Worm (Caenorhabditis elegans): ENCODE data around the gene apc-10.

Gene apc-10

DNA sequence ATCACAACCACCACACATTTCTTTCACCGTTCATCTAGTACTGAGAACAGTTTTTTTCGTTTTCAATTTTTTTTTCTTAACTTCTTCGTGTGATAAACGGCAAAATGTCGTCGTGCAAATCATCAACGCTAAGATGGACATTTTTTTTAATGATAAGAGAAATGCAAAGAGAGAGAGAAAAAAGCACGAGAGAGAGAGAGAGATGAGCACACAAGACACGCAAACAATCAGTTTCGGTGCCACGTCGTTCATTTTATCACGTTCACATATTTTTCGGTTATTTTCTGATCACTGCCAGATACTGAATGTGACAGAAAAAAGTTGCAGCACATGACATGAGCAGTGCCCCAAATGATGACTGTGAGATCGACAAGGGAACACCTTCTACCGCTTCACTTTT lies 42.0 kb upstream of the apc-10 start, which contains the start of gene egl-9 (continued):
- no peak for TF ChIP-seq Y53F4B.3 (GFP tag; IDR thresholded peaks at IDR 0.05)
- TF ChIP-seq F10E7.11 (tag; optimal IDR thresholded peaks at IDR 0.05) = no peak
- TF ChIP-seq tlf-1 (GFP tag; optimal IDR thresholded peaks at IDR 0.05) = no peak
- no peak for TF ChIP-seq tbx-9 (tag; optimal IDR thresholded peaks at IDR 0.05; ENCODE audit: borderline replicate concordance)
- no peak for TF ChIP-seq lsl-1 (GFP tag; optimal IDR thresholded peaks at IDR 0.05)
- TF ChIP-seq efl-1 (GFP tag; optimal IDR thresholded peaks at IDR 0.05) = no peak
- TF ChIP-seq Y95B8A.8 (GFP tag; IDR thresholded peaks at IDR 0.05) = no peak
- TF ChIP-seq egl-44 (GFP tag; IDR thresholded peaks at IDR 0.05) = no peak
- TF ChIP-seq rcor-1 (GFP tag; IDR thresholded peaks at IDR 0.05) = no peak
- TF ChIP-seq him-1 (tag; optimal IDR thresholded peaks at IDR 0.05) = no peak
- TF ChIP-seq die-1 (tag; optimal IDR thresholded peaks at IDR 0.05) = no peak
- TF ChIP-seq unc-62 (GFP tag; optimal IDR thresholded peaks at IDR 0.05) = no peak
- TF ChIP-seq ceh-100 (GFP tag; IDR thresholded peaks at IDR 0.05) = no peak
- TF ChIP-seq ztf-25 (GFP tag; IDR thresholded peaks at IDR 0.05) = no peak
- no peak for TF ChIP-seq ekl-4 (GFP tag; IDR thresholded peaks at IDR 0.05)
- TF ChIP-seq snpc-1.1 (tag; optimal IDR thresholded peaks at IDR 0.05; ENCODE audit: insufficient read depth) = no peak
- TF ChIP-seq lsy-27 (tag; optimal IDR thresholded peaks at IDR 0.05; ENCODE audit: borderline replicate concordance, insufficient read depth) = no peak
- TF ChIP-seq gei-17 (GFP tag; optimal IDR thresholded peaks at IDR 0.05) = no peak
- TF ChIP-seq bed-1 (GFP tag; IDR thresholded peaks at IDR 0.05) = no peak
- TF ChIP-seq nfya-1 (tag; optimal IDR thresholded peaks at IDR 0.05; ENCODE audit: borderline replicate concordance, insufficient read depth) = no peak
- peak; percentile 39 for TF ChIP-seq atf-7 (tag; optimal IDR thresholded peaks at IDR 0.05)
- TF ChIP-seq let-526 (GFP tag; IDR thresholded peaks at IDR 0.05) = no peak
- no peak for TF ChIP-seq ztf-3 (GFP tag; optimal IDR thresholded peaks at IDR 0.05)
- TF ChIP-seq egrh-3 (GFP tag; IDR thresholded peaks at IDR 0.05) = no peak
- no peak for TF ChIP-seq madf-8 (GFP tag; conservative IDR thresholded peaks at IDR 0.05)
- TF ChIP-seq cebp-2 (GFP tag; IDR thresholded peaks at IDR 0.05) = no peak
- TF ChIP-seq nfya-2 (GFP tag; IDR thresholded peaks at IDR 0.05) = no peak
- no peak for TF ChIP-seq hrde-1 (tag; optimal IDR thresholded peaks at IDR 0.05; ENCODE audit: borderline replicate concordance)
- TF ChIP-seq C06A6.2 (GFP tag; conservative IDR thresholded peaks at IDR 0.05) = no peak
- no peak for TF ChIP-seq C17E4.6 (GFP tag; IDR thresholded peaks at IDR 0.05)
- TF ChIP-seq aptf-2 (GFP tag; conservative IDR thresholded peaks at IDR 0.05) = no peak
- peak; percentile 22 for TF ChIP-seq somi-1 (GFP tag; optimal IDR thresholded peaks at IDR 0.05)
- peak; percentile 12; the same call in 1 of the 2 replicates for TF ChIP-seq K11D2.4 (GFP tag; IDR thresholded peaks at IDR 0.05)
- TF ChIP-seq B0035.1 (tag; optimal IDR thresholded peaks at IDR 0.05) = no peak
- TF ChIP-seq B0261.1 (tag; optimal IDR thresholded peaks at IDR 0.05) = no peak
- peak; percentile 60 for TF ChIP-seq chd-7 (tag; optimal IDR thresholded peaks at IDR 0.05)
- no peak for TF ChIP-seq mel-28 (tag; optimal IDR thresholded peaks at IDR 0.05; ENCODE audit: borderline replicate concordance)
- TF ChIP-seq repo-1 (tag; optimal IDR thresholded peaks at IDR 0.05) = no peak
- TF ChIP-seq nhr-179 (tag; optimal IDR thresholded peaks at IDR 0.05) = no peak
- no peak for TF ChIP-seq D2030.7 (GFP tag; IDR thresholded peaks at IDR 0.05)
- TF ChIP-seq sptf-2 (GFP tag; optimal IDR thresholded peaks at IDR 0.05) = no peak
- no peak for TF ChIP-seq snpc-4 (GFP tag; optimal IDR thresholded peaks at IDR 0.05)
- no peak for TF ChIP-seq snpc-4 (tag; optimal IDR thresholded peaks at IDR 0.05)
- no peak for TF ChIP-seq akir-1 (GFP tag; optimal IDR thresholded peaks at IDR 0.05)
- TF ChIP-seq Y67H2A.10 (GFP tag; conservative IDR thresholded peaks at IDR 0.05) = no peak
- TF ChIP-seq F55B11.4 (tag; optimal IDR thresholded peaks at IDR 0.05; ENCODE audit: borderline replicate concordance, insufficient read depth) = no peak
- no peak for TF ChIP-seq Y79H2A.3 (GFP tag; conservative IDR thresholded peaks at IDR 0.05)
- TF ChIP-seq nhr-27 (tag; optimal IDR thresholded peaks at IDR 0.05) = no peak
- TF ChIP-seq attf-3 (GFP tag; conservative IDR thresholded peaks at IDR 0.05) = no peak

Data from whole organism, young adult.